Worm (Caenorhabditis elegans): ENCODE data around the gene acr-17.

The acr-17 gene

DNA sequence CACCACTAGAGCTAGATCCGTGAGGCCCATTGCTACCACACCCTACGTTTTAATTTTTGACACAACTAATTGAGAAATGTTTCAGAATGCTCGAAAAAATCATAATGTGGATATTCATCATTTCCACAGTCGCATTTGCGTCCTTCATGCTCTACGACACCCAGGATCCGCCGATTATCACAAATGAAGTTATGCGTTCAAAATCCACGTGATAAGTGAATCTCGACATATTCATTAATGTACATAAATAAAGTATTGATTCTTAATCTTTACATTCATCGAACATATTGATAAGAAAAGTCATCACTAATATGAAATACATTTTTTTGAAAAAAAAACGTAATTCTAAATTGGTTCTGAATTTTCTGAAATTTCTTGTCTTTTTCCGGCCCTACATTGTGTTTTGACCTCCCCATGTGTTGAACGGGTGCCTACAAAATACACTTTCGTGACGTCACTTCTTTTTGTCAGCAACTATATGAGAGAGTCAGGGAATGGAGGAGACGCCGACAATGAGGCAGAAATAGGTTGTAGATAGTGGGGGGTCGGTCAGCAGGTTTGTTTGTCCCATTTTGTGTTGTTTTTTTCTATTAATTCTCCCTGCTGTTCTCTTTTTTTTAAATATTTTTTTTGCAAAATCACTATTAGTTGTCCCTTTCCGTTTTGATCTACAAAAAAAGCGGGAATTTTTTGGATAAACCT lies 6.7 kb downstream of the acr-17 start, which contains the start of gene F53E10.1 (continued):
- TF ChIP-seq tra-1 (GFP tag; IDR thresholded peaks at IDR 0.05) (peak; percentile 41; the same call in 1 of the 2 replicates), hlh-30 (tag; optimal IDR thresholded peaks at IDR 0.05; ENCODE audit: insufficient read depth) (peak; percentile 83), egl-27 (tag; optimal IDR thresholded peaks at IDR 0.05) (no peak), egl-43 (GFP tag; IDR thresholded peaks at IDR 0.05) (no peak), fos-1 (tag; optimal IDR thresholded peaks at IDR 0.05) (no peak), F10B5.3 (tag; optimal IDR thresholded peaks at IDR 0.05) (no peak), nhr-41 (GFP tag; IDR thresholded peaks at IDR 0.05) (no peak), daf-19 (GFP tag; conservative IDR thresholded peaks at IDR 0.05) (no peak), snpc-1.2 (GFP tag; IDR thresholded peaks at IDR 0.05) (no peak), zag-1 (tag; optimal IDR thresholded peaks at IDR 0.05) (no peak), duxl-1 (tag; optimal IDR thresholded peaks at IDR 0.05; ENCODE audit: poor library complexity) (no peak), vab-7 (GFP tag; IDR thresholded peaks at IDR 0.05) (no peak), ceh-28 (tag; optimal IDR thresholded peaks at IDR 0.05) (no peak), php-3 (GFP tag; IDR thresholded peaks at IDR 0.05) (no peak), hmg-1.1 (GFP tag; IDR thresholded peaks at IDR 0.05) (0 out of 2 replicates have a peak, but pooled peaks have one; percentile 23), zfp-3 (GFP tag; conservative IDR thresholded peaks at IDR 0.05) (no peak), zip-2 (tag; optimal IDR thresholded peaks at IDR 0.05) (no peak), skn-1 (tag; optimal IDR thresholded peaks at IDR 0.05) (no peak), ama-1 (optimal IDR thresholded peaks at IDR 0.05) (no peak), lin-13 (GFP tag; optimal IDR thresholded peaks at IDR 0.05) (no peak), ZK337.2 (GFP tag; IDR thresholded peaks at IDR 0.05) (no peak), lim-7 (GFP tag; IDR thresholded peaks at IDR 0.05) (no peak), zfp-2 (tag; optimal IDR thresholded peaks at IDR 0.05) (no peak), F37D6.2 (tag; optimal IDR thresholded peaks at IDR 0.05) (no peak), F26F4.8 (GFP tag; conservative IDR thresholded peaks at IDR 0.05) (no peak), mxl-3 (GFP tag; optimal IDR thresholded peaks at IDR 0.05) (no peak), nhr-42 (GFP tag; IDR thresholded peaks at IDR 0.05) (no peak), lin-38 (GFP tag; IDR thresholded peaks at IDR 0.05) (no peak), unc-39 (tag; optimal IDR thresholded peaks at IDR 0.05) (no peak), nhr-11 (tag; optimal IDR thresholded peaks at IDR 0.05) (no peak), hif-1 (tag; optimal IDR thresholded peaks at IDR 0.05) (peak in 1 of 2 experiments; percentile 8), mdl-1 (tag; optimal IDR thresholded peaks at IDR 0.05) (peak; percentile 14 to 64), Y105C5A.15 (GFP tag; IDR thresholded peaks at IDR 0.05) (no peak), T20F7.1 (GFP tag; optimal IDR thresholded peaks at IDR 0.05) (no peak), spr-1 (tag; optimal IDR thresholded peaks at IDR 0.05) (no peak), dmd-9 (GFP tag; IDR thresholded peaks at IDR 0.05) (no peak), daf-12 (tag; optimal IDR thresholded peaks at IDR 0.05) (no peak), nhr-48 (tag; optimal IDR thresholded peaks at IDR 0.05) (peak; percentile 61), ceh-20 (GFP tag; IDR thresholded peaks at IDR 0.05) (no peak)

DNA sequence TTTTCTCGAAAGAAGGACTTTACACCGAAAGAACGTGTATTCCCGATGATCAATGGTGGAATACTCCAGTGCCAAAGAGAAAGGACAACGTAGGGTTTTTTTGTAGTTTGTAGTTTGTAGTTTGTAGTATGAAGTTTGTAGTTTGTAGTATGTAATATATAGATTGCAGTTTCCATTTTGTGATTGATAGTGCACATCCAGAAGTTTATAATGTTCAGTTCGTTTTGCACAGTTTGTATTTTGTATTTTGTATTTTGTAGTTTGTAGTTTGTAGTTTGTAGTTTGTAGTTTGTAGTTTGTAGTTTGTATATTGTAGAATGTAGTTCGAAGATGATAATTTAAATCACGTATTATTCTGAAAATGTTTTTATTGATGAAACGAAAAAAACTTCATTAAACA lies 9.0 kb downstream of the acr-17 start:
- TF ChIP-seq mxl-3 (GFP tag; optimal IDR thresholded peaks at IDR 0.05) (no peak), ama-1 (optimal IDR thresholded peaks at IDR 0.05) (no peak), nhr-28 (tag; optimal IDR thresholded peaks at IDR 0.05) (peak; percentile 95), ztf-7 (tag; optimal IDR thresholded peaks at IDR 0.05) (no peak), zfp-3 (GFP tag; conservative IDR thresholded peaks at IDR 0.05) (no peak), fkh-10 (GFP tag; optimal IDR thresholded peaks at IDR 0.05) (no peak), sdz-12 (GFP tag; optimal IDR thresholded peaks at IDR 0.05) (no peak), spr-1 (tag; optimal IDR thresholded peaks at IDR 0.05) (no peak), hmg-1.1 (GFP tag; IDR thresholded peaks at IDR 0.05) (no peak), aha-1 (tag) (peak; percentile 30), lin-15B (tag; optimal IDR thresholded peaks at IDR 0.05) (no peak), daf-8 (GFP tag; IDR thresholded peaks at IDR 0.05) (no peak), Y105C5A.15 (GFP tag; IDR thresholded peaks at IDR 0.05) (no peak), lim-7 (GFP tag; IDR thresholded peaks at IDR 0.05) (no peak), mdl-1 (tag; optimal IDR thresholded peaks at IDR 0.05) (no peak)
